Worm (Caenorhabditis elegans): ENCODE data around the gene K08D10.10.

Gene K08D10.10

DNA sequence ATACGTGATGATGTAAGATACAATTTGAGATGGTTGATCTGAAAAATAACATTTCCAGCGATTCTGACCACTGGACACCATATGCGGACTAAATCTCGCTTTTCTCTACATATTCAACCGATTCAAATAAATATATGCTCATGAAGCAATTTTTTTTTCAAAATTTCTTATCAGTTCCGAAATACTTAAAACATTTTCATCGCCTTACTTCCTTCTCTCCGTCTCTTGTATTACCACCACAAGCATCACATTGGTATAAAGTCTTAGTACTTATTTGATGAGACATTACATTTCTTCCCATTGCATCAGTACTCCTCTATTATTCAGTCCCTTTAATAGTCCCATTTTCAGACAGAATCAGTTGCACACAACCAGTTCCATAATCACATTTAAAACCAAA, 2.6 kb downstream of the K08D10.10 start, which contains the start of gene K08D10.14:
K08D10.14 (plus strand) TSS at position 301 of the 400 bp plus-strand sequence.
- TF ChIP-seq nhr-80 (tag; optimal IDR thresholded peaks at IDR 0.05) = peak; percentile 17
- no peak for TF ChIP-seq ztf-6 (GFP tag; IDR thresholded peaks at IDR 0.05)
- TF ChIP-seq lin-54 (GFP tag; optimal IDR thresholded peaks at IDR 0.05) = no peak

DNA sequence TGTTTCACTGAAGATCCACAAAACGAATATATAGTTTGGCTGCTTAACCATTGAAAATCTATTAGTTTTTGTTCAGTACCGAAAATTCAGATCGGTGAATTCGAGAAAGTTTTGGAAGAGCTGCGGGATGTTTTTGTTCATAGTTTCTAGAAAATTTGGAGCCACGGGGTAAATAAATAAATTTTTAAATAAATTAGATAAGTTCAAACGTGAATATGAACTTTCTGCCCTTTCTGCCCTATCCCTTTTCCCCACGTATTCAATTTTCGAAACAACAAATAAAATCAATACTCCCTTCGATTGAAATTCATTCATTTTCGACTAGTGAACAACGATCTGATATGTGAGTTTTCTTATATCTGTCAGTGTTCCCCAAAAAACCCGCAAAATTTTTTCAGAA, 10.1 kb downstream of the K08D10.10 start, which contains the start of gene scrm-5:
scrm-5 (plus strand) TSS at position 301 of the 400 bp plus-strand sequence.
- no peak for TF ChIP-seq nfyb-1 (GFP tag; IDR thresholded peaks at IDR 0.05)
- no peak for TF ChIP-seq let-526 (GFP tag; IDR thresholded peaks at IDR 0.05)
- TF ChIP-seq ztf-28 (GFP tag; IDR thresholded peaks at IDR 0.05) = no peak
- TF ChIP-seq sdz-38 (tag; optimal IDR thresholded peaks at IDR 0.05) = no peak
- no peak for TF ChIP-seq xnd-1 (tag; optimal IDR thresholded peaks at IDR 0.05)
- no peak for TF ChIP-seq ztf-25 (GFP tag; IDR thresholded peaks at IDR 0.05)
- TF ChIP-seq hmg-20 (GFP tag; IDR thresholded peaks at IDR 0.05) = no peak
- no peak for TF ChIP-seq egl-18 (GFP tag; IDR thresholded peaks at IDR 0.05)
- TF ChIP-seq mel-28 (tag; optimal IDR thresholded peaks at IDR 0.05; ENCODE audit: borderline replicate concordance) = no peak
- no peak for TF ChIP-seq bed-2 (GFP tag; IDR thresholded peaks at IDR 0.05)
- no peak for TF ChIP-seq hlh-26 (GFP tag; conservative IDR thresholded peaks at IDR 0.05)
- TF ChIP-seq nfya-2 (GFP tag; IDR thresholded peaks at IDR 0.05) = no peak
- TF ChIP-seq egrh-3 (GFP tag; IDR thresholded peaks at IDR 0.05) = no peak
- no peak for TF ChIP-seq ztf-3 (GFP tag; optimal IDR thresholded peaks at IDR 0.05)
- TF ChIP-seq F37B4.10 (GFP tag; IDR thresholded peaks at IDR 0.05) = no peak
- no peak for TF ChIP-seq snpc-1.3 (tag; optimal IDR thresholded peaks at IDR 0.05; ENCODE audit: insufficient read depth)
- no peak for TF ChIP-seq pha-4 (tag; optimal IDR thresholded peaks at IDR 0.05)

DNA sequence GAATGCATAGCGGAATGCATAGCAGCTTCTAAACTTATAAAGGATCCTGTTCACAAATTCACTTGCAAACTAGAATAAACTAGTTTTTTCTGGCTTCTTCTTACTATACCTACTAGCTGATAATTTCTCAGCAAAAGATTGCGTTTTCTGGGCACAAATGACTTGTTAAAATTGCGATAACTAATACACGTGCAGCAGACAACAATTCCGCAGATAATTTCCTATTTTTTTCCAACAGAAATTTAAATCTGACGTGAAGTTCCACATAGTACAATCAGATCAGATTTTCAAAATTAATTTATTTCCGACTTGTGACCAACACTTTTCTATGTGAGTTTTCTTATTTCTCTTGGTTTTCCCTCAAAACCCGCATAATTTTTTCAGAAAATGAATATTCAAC, 12.4 kb downstream of the K08D10.10 start, which contains the start of gene scrm-8:
scrm-8 (plus strand) TSS at position 301 of the 400 bp plus-strand sequence.
- TF ChIP-seq F33H1.4 (GFP tag; IDR thresholded peaks at IDR 0.05) = no peak
- no peak for TF ChIP-seq madf-10 (tag; optimal IDR thresholded peaks at IDR 0.05)
- TF ChIP-seq tbp1 (GFP tag; optimal IDR thresholded peaks at IDR 0.05) = no peak
- TF ChIP-seq attf-3 (GFP tag; conservative IDR thresholded peaks at IDR 0.05) = no peak
- no peak for TF ChIP-seq hlh-26 (GFP tag; conservative IDR thresholded peaks at IDR 0.05)
- TF ChIP-seq nhr-90 (tag; optimal IDR thresholded peaks at IDR 0.05) = no peak
- TF ChIP-seq mxl-1 (tag; optimal IDR thresholded peaks at IDR 0.05) = no peak

DNA sequence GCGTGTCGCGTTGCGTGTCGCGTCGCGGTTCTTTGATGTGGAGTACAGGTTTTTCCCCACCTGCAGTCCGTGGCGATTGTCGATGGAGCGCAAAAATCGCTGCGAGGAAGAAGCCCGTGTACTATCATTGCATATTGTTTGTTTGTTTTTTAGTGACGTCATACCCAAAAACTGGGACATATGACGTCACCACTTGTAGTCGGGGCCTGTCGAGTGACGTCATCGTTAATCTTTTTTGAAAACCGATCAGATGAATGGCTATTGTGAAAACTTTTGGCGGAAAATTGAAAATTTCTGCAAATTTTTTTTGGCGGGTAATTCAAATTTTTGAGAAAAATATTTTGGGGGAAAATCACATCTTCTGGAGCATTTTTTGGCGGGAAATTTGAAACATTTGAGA, 15.3 kb downstream of the K08D10.10 start:
- TF ChIP-seq F33H1.4 (GFP tag; IDR thresholded peaks at IDR 0.05) = no peak
- no peak for TF ChIP-seq B0035.1 (tag; optimal IDR thresholded peaks at IDR 0.05)
- no peak for TF ChIP-seq lin-35 (GFP tag; optimal IDR thresholded peaks at IDR 0.05)
- TF ChIP-seq C17E4.6 (GFP tag; IDR thresholded peaks at IDR 0.05) = no peak
- no peak for TF ChIP-seq snpc-1.1 (tag; optimal IDR thresholded peaks at IDR 0.05; ENCODE audit: insufficient read depth)
- TF ChIP-seq lsy-27 (tag; optimal IDR thresholded peaks at IDR 0.05; ENCODE audit: borderline replicate concordance, insufficient read depth) = no peak
- no peak for TF ChIP-seq ceh-91 (GFP tag; IDR thresholded peaks at IDR 0.05)
- no peak for TF ChIP-seq snpc-4 (GFP tag; optimal IDR thresholded peaks at IDR 0.05)
- no peak for TF ChIP-seq snpc-4 (tag; optimal IDR thresholded peaks at IDR 0.05)
